Worm (Caenorhabditis elegans) whole organism, L1 larva: ENCODE results near the gene ZK512.1.

Experiments
- C34B4.2 ChIP-seq: sonication (generic microtip); optimal IDR thresholded peaks from 2 replicates; lab custom pipeline; 2017; ENCODE audit warnings: mild to moderate bottlenecking, missing genetic modification characterization, missing compliant biosample characterization
- alr-1 ChIP-seq: fragments of 200-800 bp; sonication (Bioruptor generic); optimal IDR thresholded peaks from 2 replicates; lab custom pipeline; 2018; ENCODE audit warnings: borderline replicate concordance, mild to moderate bottlenecking, missing genetic modification characterization, missing compliant biosample characterization
- ama-1 ChIP-seq: fragments of 150-350 bp; optimal IDR thresholded peaks from 2 replicates; lab custom pipeline; 2014
- blmp-1 ChIP-seq: fragments of 150-350 bp; optimal IDR thresholded peaks from 2 replicates; lab custom pipeline; 2014; ENCODE audit warnings: missing biosample characterization, missing genetic modification characterization
- egl-27 ChIP-seq, 2 experiments: fragments of 150-350 bp in 1 of 2; sonication (generic microtip); optimal IDR thresholded peaks; 3 replicates each; lab custom pipeline; 2017 to 2018; ENCODE audit warnings: missing biosample characterization in 2 of 2, missing genetic modification characterization in 2 of 2, missing genetic modification reagents in 2 of 2
- elt-3 ChIP-seq, 6 experiments: fragments of 150-350 bp in 1 of 6; sonication (generic microtip); optimal IDR thresholded peaks; 2 replicates each; lab custom pipeline; 2017 to 2018; ENCODE audit warnings: missing biosample characterization in 6 of 6, missing genetic modification characterization in 6 of 6, inconsistent platforms in 1 of 6
- lin-13 ChIP-seq: fragments of 150-350 bp; optimal IDR thresholded peaks from 2 replicates; lab custom pipeline; 2014; ENCODE audit warnings: missing biosample characterization, missing genetic modification reagents, missing genetic modification characterization
- nhr-19 ChIP-seq: fragments of 200-800 bp; sonication (Bioruptor generic); conservative IDR thresholded peaks from 2 replicates; pipeline ENCODE4 v1.3.6; 2022; ENCODE audit warnings: missing genetic modification characterization, missing compliant biosample characterization
- nhr-28 ChIP-seq: fragments of 150-350 bp; optimal IDR thresholded peaks from 2 replicates; lab custom pipeline; 2014; ENCODE audit warnings: missing biosample characterization, missing genetic modification characterization
- nhr-71 ChIP-seq: sonication (generic microtip); optimal IDR thresholded peaks from 2 replicates; lab custom pipeline; 2016; ENCODE audit warnings: mild to moderate bottlenecking, missing genetic modification characterization, moderate library complexity, missing compliant biosample characterization
- nhr-77 ChIP-seq: fragments of 150-350 bp; optimal IDR thresholded peaks from 2 replicates; lab custom pipeline; 2014; ENCODE audit warnings: missing biosample characterization, missing genetic modification characterization
- skn-1 ChIP-seq: fragments of 150-350 bp; optimal IDR thresholded peaks from 2 replicates; lab custom pipeline; 2014; ENCODE audit warnings: missing biosample characterization, missing genetic modification characterization
- zag-1 ChIP-seq: fragments of 150-350 bp; optimal IDR thresholded peaks from 2 replicates; lab custom pipeline; 2014; ENCODE audit warnings: missing biosample characterization, missing genetic modification characterization
- ztf-11 ChIP-seq, 2 experiments: sonication (generic microtip); optimal IDR thresholded peaks; 2 replicates each; lab custom pipeline; 2016 to 2017; ENCODE audit warnings: missing genetic modification characterization in 2 of 2, missing biosample characterization in 1 of 2, missing compliant biosample characterization in 1 of 2

ce11 chrIII:9080127-9080526 is 34.6 kb upstream of the ZK512.1 start:
- TF ChIP-seq ama-1 (lab: Kevin White, UChicago): peak; percentile 46
- TF ChIP-seq alr-1: no peak
- TF ChIP-seq zag-1 (tag; lab: Kevin White, UChicago): no peak
- TF ChIP-seq elt-3 (tag; optimal IDR thresholded peaks at IDR 0.05; lab: Kevin White, UChicago): no peak
- TF ChIP-seq nhr-28 (tag; lab: Kevin White, UChicago): no peak
- TF ChIP-seq nhr-71 (tag; lab: Kevin White, UChicago): peak; percentile 19
- TF ChIP-seq nhr-19: no peak; the same call in 1 of the 2 replicates
- TF ChIP-seq skn-1 (tag; lab: Kevin White, UChicago): no peak
- TF ChIP-seq lin-13: no peak
- no peak for TF ChIP-seq blmp-1
- TF ChIP-seq nhr-77 (tag; lab: Kevin White, UChicago): no peak
- no peak for TF ChIP-seq egl-27 (tag; optimal IDR thresholded peaks at IDR 0.05; lab: Kevin White, UChicago)
- TF ChIP-seq C34B4.2 (tag; lab: Kevin White, UChicago): no peak
- no peak for TF ChIP-seq ztf-11 (tag; optimal IDR thresholded peaks at IDR 0.05; lab: Kevin White, UChicago)
